Worm (Caenorhabditis elegans) whole organism, L4 larva: ENCODE data around the gene cdh-8.

ENCODE experiments used
- Y105C5A.15 ChIP-seq: fragments of 200-800 bp; sonication (Bioruptor generic); IDR thresholded peaks from 2 replicates; pipeline ENCODE4 v1.3.6; 2022; ENCODE audit warnings: missing genetic modification characterization, missing compliant biosample characterization
- Y75B8A.6 ChIP-seq: fragments of 200-800 bp; sonication (Bioruptor generic); IDR thresholded peaks from 2 replicates; pipeline ENCODE4 v1.3.6; 2022; ENCODE audit warnings: missing genetic modification reagents, missing genetic modification characterization, missing compliant biosample characterization
- ZK337.2 ChIP-seq: fragments of 200-800 bp; sonication (Bioruptor generic); IDR thresholded peaks from 2 replicates; pipeline ENCODE4 v1.3.6; 2022; ENCODE audit warnings: missing genetic modification reagents, missing genetic modification characterization, missing compliant biosample characterization
- aha-1 ChIP-seq: fragments of 150-350 bp; peaks from one replicate; lab custom pipeline; 2014; ENCODE audit warnings: missing biosample characterization, missing genetic modification characterization
- attf-4 ChIP-seq: sonication (generic microtip); optimal IDR thresholded peaks from 3 replicates; lab custom pipeline; 2017; ENCODE audit warnings: missing biosample characterization, missing genetic modification characterization
- ceh-28 ChIP-seq: fragments of 150-350 bp; optimal IDR thresholded peaks from 2 replicates; lab custom pipeline; 2014; ENCODE audit warnings: missing biosample characterization, missing genetic modification reagents, missing genetic modification characterization
- ceh-44 ChIP-seq: fragments of 200-800 bp; sonication (Bioruptor generic); IDR thresholded peaks from 2 replicates; pipeline ENCODE4 v1.3.6; 2022; ENCODE audit warnings: missing genetic modification reagents, missing genetic modification characterization, missing compliant biosample characterization
- cey-2 ChIP-seq: sonication (generic microtip); optimal IDR thresholded peaks from 3 replicates; lab custom pipeline; 2017; ENCODE audit warnings: missing genetic modification characterization, mild to moderate bottlenecking, missing compliant biosample characterization, antibody characterized with exemption, borderline replicate concordance; ENCODE audit not compliant: insufficient read depth
- daf-16 ChIP-seq, 3 experiments: sonication (generic microtip); optimal IDR thresholded peaks; 2 replicates each; lab custom pipeline; 2016 to 2017; ENCODE audit warnings: missing genetic modification characterization in 3 of 3, missing genetic modification reagents in 3 of 3, mild to moderate bottlenecking in 2 of 3, missing compliant biosample characterization in 2 of 3, missing biosample characterization in 1 of 3, moderate library complexity in 1 of 3
- dmd-6 ChIP-seq: fragments of 200-800 bp; sonication (Bioruptor generic); IDR thresholded peaks from 2 replicates; pipeline ENCODE4 v1.3.6; 2022; ENCODE audit warnings: missing genetic modification reagents, missing genetic modification characterization, missing compliant biosample characterization
- dve-1 ChIP-seq: sonication (generic microtip); optimal IDR thresholded peaks from 2 replicates; lab custom pipeline; 2017; ENCODE audit warnings: antibody characterized with exemption, mild to moderate bottlenecking, missing genetic modification characterization, missing compliant biosample characterization; ENCODE audit not compliant: insufficient read depth
- hlh-11 ChIP-seq: fragments of 200-800 bp; sonication (Bioruptor generic); optimal IDR thresholded peaks from 2 replicates; lab custom pipeline; 2018; ENCODE audit warnings: mild to moderate bottlenecking, missing genetic modification characterization, missing compliant biosample characterization
- hlh-30 ChIP-seq: sonication (generic microtip); optimal IDR thresholded peaks from 2 replicates; lab custom pipeline; 2017; ENCODE audit warnings: antibody characterized with exemption, mild to moderate bottlenecking, missing genetic modification characterization, missing compliant biosample characterization; ENCODE audit not compliant: insufficient read depth
- lin-1 ChIP-seq: fragments of 200-800 bp; sonication (Bioruptor generic); IDR thresholded peaks from 2 replicates; pipeline ENCODE4 v1.3.6; 2022; ENCODE audit warnings: missing genetic modification reagents, missing genetic modification characterization, missing compliant biosample characterization
- lin-13 ChIP-seq: fragments of 150-350 bp; optimal IDR thresholded peaks from 2 replicates; lab custom pipeline; 2014; ENCODE audit warnings: missing biosample characterization, missing genetic modification reagents, missing genetic modification characterization
- lin-29 ChIP-seq: fragments of 200-800 bp; sonication (Bioruptor generic); IDR thresholded peaks from 2 replicates; pipeline ENCODE4 v1.3.6; 2022; ENCODE audit warnings: missing genetic modification reagents, missing genetic modification characterization, missing compliant biosample characterization
- lin-39 ChIP-seq: fragments of 150-350 bp; optimal IDR thresholded peaks from 2 replicates; lab custom pipeline; 2014; ENCODE audit warnings: missing biosample characterization, missing genetic modification reagents, missing genetic modification characterization
- lsy-2 ChIP-seq, 2 experiments: fragments of 150-350 bp in 1 of 2; sonication (generic microtip) in 1 of 2; optimal IDR thresholded peaks; 2 replicates each; lab custom pipeline; 2014 to 2017; ENCODE audit warnings: missing biosample characterization in 2 of 2, missing genetic modification characterization in 2 of 2
- mdl-1 ChIP-seq, 2 experiments: fragments of 150-350 bp in 1 of 2; sonication (generic microtip) in 1 of 2; optimal IDR thresholded peaks; 2 replicates each; lab custom pipeline; 2014 to 2017; ENCODE audit warnings: missing biosample characterization in 2 of 2, missing genetic modification characterization in 2 of 2
- mep-1 ChIP-seq: fragments of 150-350 bp; sonication (generic microtip); optimal IDR thresholded peaks from 3 replicates; lab custom pipeline; 2014; ENCODE audit warnings: missing biosample characterization, missing genetic modification characterization
- mes-2 ChIP-seq: sonication (generic microtip); optimal IDR thresholded peaks from 2 replicates; lab custom pipeline; 2016; ENCODE audit warnings: missing genotype, mild to moderate bottlenecking, missing genetic modification characterization, missing compliant biosample characterization; ENCODE audit not compliant: poor library complexity, severe bottlenecking
- mxl-3 ChIP-seq: fragments of 200-800 bp; sonication (Bioruptor generic); optimal IDR thresholded peaks from 2 replicates; lab custom pipeline; 2018; ENCODE audit warnings: mild to moderate bottlenecking, missing genetic modification characterization, missing compliant biosample characterization
- nhr-28 ChIP-seq: fragments of 150-350 bp; optimal IDR thresholded peaks from 2 replicates; lab custom pipeline; 2014; ENCODE audit warnings: missing biosample characterization, missing genetic modification characterization
- nhr-42 ChIP-seq: fragments of 200-800 bp; sonication (Bioruptor generic); IDR thresholded peaks from 2 replicates; pipeline ENCODE4 v1.3.6; 2022; ENCODE audit warnings: missing genetic modification characterization, missing compliant biosample characterization
- nhr-48 ChIP-seq: sonication (generic microtip); optimal IDR thresholded peaks from 2 replicates; lab custom pipeline; 2016; ENCODE audit warnings: mild to moderate bottlenecking, missing genetic modification characterization, missing compliant biosample characterization
- nhr-77 ChIP-seq: fragments of 150-350 bp; optimal IDR thresholded peaks from 2 replicates; lab custom pipeline; 2014; ENCODE audit warnings: missing biosample characterization, missing genetic modification characterization
- pha-4 ChIP-seq, 2 experiments: fragments of 150-350 bp in 1 of 2; fragments of 200-800 bp in 1 of 2; sonication (Bioruptor generic) in 1 of 2; IDR thresholded peaks in 1 of 2; optimal IDR thresholded peaks in 1 of 2; 2 replicates each; pipeline versions ENCODE4 v1.3.6 to Lab custom; 2014 to 2022; ENCODE audit warnings: missing genetic modification characterization in 2 of 2, missing genetic modification reagents in 2 of 2, missing biosample characterization in 1 of 2, missing compliant biosample characterization in 1 of 2
- php-3 ChIP-seq: fragments of 200-800 bp; sonication (Bioruptor generic); IDR thresholded peaks from 2 replicates; pipeline ENCODE4 v1.3.6; 2022; ENCODE audit warnings: missing genetic modification reagents, missing genetic modification characterization, missing compliant biosample characterization
- pqm-1 ChIP-seq: sonication (generic microtip); optimal IDR thresholded peaks from 2 replicates; lab custom pipeline; 2017; ENCODE audit warnings: missing biosample characterization, missing genetic modification characterization
- skn-1 ChIP-seq: fragments of 150-350 bp; optimal IDR thresholded peaks from 2 replicates; lab custom pipeline; 2014; ENCODE audit warnings: missing biosample characterization, missing genetic modification characterization
- spr-1 ChIP-seq: sonication (generic microtip); optimal IDR thresholded peaks from 2 replicates; lab custom pipeline; 2016; ENCODE audit warnings: mild to moderate bottlenecking, missing genetic modification characterization, missing compliant biosample characterization
- spr-3 ChIP-seq: fragments of 200-800 bp; sonication (Bioruptor generic); optimal IDR thresholded peaks from 2 replicates; lab custom pipeline; 2018; ENCODE audit warnings: mild to moderate bottlenecking, missing genetic modification characterization, missing compliant biosample characterization
- tra-1 ChIP-seq: fragments of 200-800 bp; sonication (Bioruptor generic); IDR thresholded peaks from 2 replicates; pipeline ENCODE4 v1.3.6; 2022; ENCODE audit warnings: missing genetic modification reagents, missing genetic modification characterization, missing compliant biosample characterization
- unc-130 ChIP-seq: sonication (generic microtip); optimal IDR thresholded peaks from 2 replicates; lab custom pipeline; 2016; ENCODE audit warnings: missing genetic modification reagents, missing genetic modification characterization, missing compliant biosample characterization
- unc-39 ChIP-seq: sonication (generic microtip); optimal IDR thresholded peaks from 2 replicates; lab custom pipeline; 2017; ENCODE audit warnings: missing biosample characterization, missing genetic modification characterization
- unc-62 ChIP-seq, 3 experiments: fragments of 150-350 bp in 1 of 3; sonication (generic microtip); optimal IDR thresholded peaks in 2 of 3; peaks in 1 of 3; 1 replicate in 1 of 3; 2 replicates in 2 of 3; lab custom pipeline; 2014 to 2017; ENCODE audit warnings: missing biosample characterization in 3 of 3, missing genetic modification characterization in 3 of 3, missing genetic modification reagents in 3 of 3, missing genotype in 1 of 3
- vab-7 ChIP-seq: fragments of 200-800 bp; sonication (Bioruptor generic); IDR thresholded peaks from 2 replicates; pipeline ENCODE4 v1.3.6; 2022; ENCODE audit warnings: missing genetic modification reagents, missing genetic modification characterization, missing compliant biosample characterization
- zip-11 ChIP-seq: fragments of 200-800 bp; sonication (Bioruptor generic); IDR thresholded peaks from 2 replicates; pipeline ENCODE4 v1.3.6; 2022; ENCODE audit warnings: missing genetic modification characterization, missing compliant biosample characterization
- ztf-7 ChIP-seq: fragments of 150-350 bp; optimal IDR thresholded peaks from 2 replicates; lab custom pipeline; 2014; ENCODE audit warnings: missing biosample characterization, missing genetic modification characterization

Gene cdh-8

ce11 chrIV:302743-303142 lies 36.9 kb upstream of the cdh-8 start:
- TF ChIP-seq lin-39, result no peak
- TF ChIP-seq lsy-2 (tag; optimal IDR thresholded peaks at IDR 0.05; lab: Kevin White, UChicago), result peak in 1 of 2 experiments; percentile 8
- TF ChIP-seq pqm-1 (tag; lab: Kevin White, UChicago), result no peak
- TF ChIP-seq cey-2 (tag; lab: Kevin White, UChicago), result no peak
- peak; percentile 17 to 67 for TF ChIP-seq mdl-1 (tag; optimal IDR thresholded peaks at IDR 0.05; lab: Kevin White, UChicago)
- TF ChIP-seq nhr-28 (tag; lab: Kevin White, UChicago), result peak; percentile 40
- TF ChIP-seq hlh-11 (tag; lab: Kevin White, UChicago), result peak; percentile 28
- TF ChIP-seq hlh-30 (tag; lab: Kevin White, UChicago), result peak; percentile 70
- no peak for TF ChIP-seq aha-1
- no peak for TF ChIP-seq zip-11 (GFP tag; lab: Robert Waterston, UW)
- peak in 1 of 2 experiments; percentile 85 for TF ChIP-seq unc-62 (GFP tag; optimal IDR thresholded peaks at IDR 0.05 in 1 of 2; lab: Kevin White, UChicago)
- TF ChIP-seq unc-62 (tag; optimal IDR thresholded peaks at IDR 0.05; lab: Kevin White, UChicago), result no peak
- peak; percentile 33 for TF ChIP-seq mxl-3 (GFP tag; lab: Kevin White, UChicago)
- TF ChIP-seq unc-130 (GFP tag; lab: Kevin White, UChicago), result no peak
- TF ChIP-seq spr-3, result no peak
- no peak for TF ChIP-seq ZK337.2 (GFP tag; lab: Robert Waterston, UW)
- TF ChIP-seq lin-29 (GFP tag; lab: Robert Waterston, UW), result no peak
- no peak for TF ChIP-seq Y75B8A.6
- TF ChIP-seq spr-1 (tag; lab: Kevin White, UChicago), result no peak

- peak; percentile 77 for TF ChIP-seq aha-1
- TF ChIP-seq pha-4 (GFP tag; IDR thresholded peaks at IDR 0.05; lab: Robert Waterston, UW), result no peak
- no peak for TF ChIP-seq pha-4 (tag; optimal IDR thresholded peaks at IDR 0.05; lab: Kevin White, UChicago)
- 0 out of 2 replicates have a peak, but pooled peaks have one; percentile 14 for TF ChIP-seq dmd-6
- peak in 1 of 2 experiments; percentile 67 for TF ChIP-seq unc-62 (GFP tag; optimal IDR thresholded peaks at IDR 0.05 in 1 of 2; lab: Kevin White, UChicago)
- no peak for TF ChIP-seq unc-62 (tag; optimal IDR thresholded peaks at IDR 0.05; lab: Kevin White, UChicago)
- TF ChIP-seq mep-1 (tag; lab: Kevin White, UChicago), result peak; percentile 4
- no peak for TF ChIP-seq ceh-28
- peak; percentile 19 for TF ChIP-seq hlh-30 (tag; lab: Kevin White, UChicago)
- no peak for TF ChIP-seq ZK337.2 (GFP tag; lab: Robert Waterston, UW)
- TF ChIP-seq tra-1 (GFP tag; lab: Robert Waterston, UW), result 0 out of 2 replicates have a peak, but pooled peaks have one; percentile 20
- TF ChIP-seq mes-2 (tag; lab: Kevin White, UChicago), result no peak
- peak; percentile 11 for TF ChIP-seq nhr-48
Measured at ce11 chrIV:303264-303663, 36.3 kb upstream of the cdh-8 start.

ce11 chrIV:305101-305500 lies 34.5 kb upstream of the cdh-8 start:
- TF ChIP-seq attf-4 (tag; lab: Kevin White, UChicago) (no peak), lin-1 (GFP tag; lab: Robert Waterston, UW) (no peak), ceh-44 (GFP tag; lab: Robert Waterston, UW) (no peak), nhr-28 (tag; lab: Kevin White, UChicago) (peak; percentile 42), nhr-77 (peak; percentile 22), nhr-42 (no peak), pqm-1 (tag; lab: Kevin White, UChicago) (peak; percentile 22), ztf-7 (tag; lab: Kevin White, UChicago) (no peak), php-3 (peak; percentile 89), Y105C5A.15 (GFP tag; lab: Robert Waterston, UW) (no peak), lin-29 (GFP tag; lab: Robert Waterston, UW) (no peak), unc-39 (tag; lab: Kevin White, UChicago) (no peak), dve-1 (tag; lab: Kevin White, UChicago) (peak; percentile 52), skn-1 (no peak), vab-7 (no peak), daf-16 (GFP tag; optimal IDR thresholded peaks at IDR 0.05; lab: Kevin White, UChicago) (no peak), daf-16 (tag; optimal IDR thresholded peaks at IDR 0.05; lab: Kevin White, UChicago) (peak; percentile 28), lin-13 (no peak)
